Fruit fly (Drosophila melanogaster) whole organism, embryonic: ENCODE measurements around the gene CG9184.

Source experiments
- BEAF-32 ChIP-seq: fragments of 200-800 bp; sonication (Bioruptor generic); optimal IDR thresholded peaks from 3 replicates; lab custom pipeline; 2017; ENCODE audit warnings: missing biosample characterization, missing genetic modification characterization, mild to moderate bottlenecking, moderate library complexity, missing genetic modification reagents
- Bdp1 ChIP-seq: fragments of 200-800 bp; sonication (Bioruptor generic); optimal IDR thresholded peaks from 3 replicates; lab custom pipeline; 2016; ENCODE audit warnings: missing biosample characterization, missing genetic modification characterization
- Blimp-1 ChIP-seq: fragments of 200-800 bp; sonication (Bioruptor generic); optimal IDR thresholded peaks from 3 replicates; lab custom pipeline; 2018; ENCODE audit warnings: missing biosample characterization, missing genetic modification characterization, mild to moderate bottlenecking, moderate library complexity, missing genetic modification reagents
- C15 ChIP-seq: fragments of 200-800 bp; sonication (Bioruptor generic); IDR thresholded peaks from 3 replicates; pipeline ENCODE4 v1.3.6; 2022; ENCODE audit warnings: missing biosample characterization, missing genetic modification characterization
- CG11696 ChIP-seq: fragments of 200-800 bp; sonication (Bioruptor generic); IDR thresholded peaks from 2 replicates; pipeline ENCODE4 v1.3.6; 2022; ENCODE audit warnings: missing biosample characterization, missing genetic modification characterization
- CG14860 ChIP-seq: fragments of 200-800 bp; sonication (Bioruptor generic); IDR thresholded peaks from 3 replicates; pipeline ENCODE4 v1.3.6; 2022; ENCODE audit warnings: missing biosample characterization, missing genetic modification characterization; ENCODE audit not compliant: partially characterized antibody
- CG1529 ChIP-seq: fragments of 200-800 bp; sonication (Bioruptor generic); optimal IDR thresholded peaks from 3 replicates; lab custom pipeline; 2018; ENCODE audit warnings: missing biosample characterization, missing genetic modification characterization
- CG17385 ChIP-seq: fragments of 200-800 bp; sonication (Bioruptor generic); optimal IDR thresholded peaks from 3 replicates; lab custom pipeline; 2018; ENCODE audit warnings: missing biosample characterization, mild to moderate bottlenecking, missing genetic modification characterization
- CG2116 ChIP-seq: fragments of 200-800 bp; sonication (Bioruptor generic); optimal IDR thresholded peaks from 3 replicates; lab custom pipeline; 2018; ENCODE audit warnings: missing biosample characterization, mild to moderate bottlenecking, missing genetic modification characterization
- CG34224 ChIP-seq: fragments of 200-800 bp; sonication (Bioruptor generic); IDR thresholded peaks from 3 replicates; pipeline ENCODE4 v1.3.6; 2022; ENCODE audit warnings: missing biosample characterization, missing genetic modification characterization; ENCODE audit not compliant: partially characterized antibody
- CG5953 ChIP-seq: fragments of 200-800 bp; sonication (Bioruptor generic); IDR thresholded peaks from 2 replicates; pipeline ENCODE4 v1.3.6; 2022; ENCODE audit warnings: missing biosample characterization, missing genetic modification characterization
- CG7963 ChIP-seq: fragments of 200-800 bp; sonication (Bioruptor generic); IDR thresholded peaks from 3 replicates; pipeline ENCODE4 v1.3.6; 2022; ENCODE audit warnings: missing biosample characterization, missing genetic modification characterization; ENCODE audit not compliant: partially characterized antibody
- CG8281 ChIP-seq: fragments of 200-800 bp; sonication (Bioruptor generic); optimal IDR thresholded peaks from 2 replicates; lab custom pipeline; 2018; ENCODE audit warnings: missing biosample characterization, mild to moderate bottlenecking, missing genetic modification characterization, moderate library complexity
- CG8388 ChIP-seq: fragments of 200-800 bp; sonication (Bioruptor generic); optimal IDR thresholded peaks from 2 replicates; lab custom pipeline; 2019; ENCODE audit warnings: missing biosample characterization, mild to moderate bottlenecking, missing genetic modification characterization, moderate library complexity
- Dll ChIP-seq: fragments of 200-800 bp; sonication (Bioruptor generic); IDR thresholded peaks from 4 replicates; pipeline ENCODE4 v1.3.6; 2022; ENCODE audit warnings: missing biosample characterization, missing genetic modification characterization; ENCODE audit not compliant: partially characterized antibody
- Dref ChIP-seq: fragments of 200-800 bp; sonication (Bioruptor generic); IDR thresholded peaks from 2 replicates; pipeline ENCODE4 v1.3.6; 2022; ENCODE audit warnings: missing biosample characterization, missing genetic modification characterization
- HLH4C ChIP-seq: fragments of 200-800 bp; sonication (Bioruptor generic); IDR thresholded peaks from 3 replicates; pipeline ENCODE4 v1.3.6; 2022; ENCODE audit warnings: missing biosample characterization, missing genetic modification characterization; ENCODE audit not compliant: partially characterized antibody
- Hey ChIP-seq: fragments of 200-800 bp; sonication (Bioruptor generic); optimal IDR thresholded peaks from 3 replicates; lab custom pipeline; 2018; ENCODE audit warnings: missing biosample characterization, mild to moderate bottlenecking, missing genetic modification characterization
- Lhr ChIP-seq: fragments of 200-800 bp; sonication (Bioruptor generic); optimal IDR thresholded peaks from 3 replicates; lab custom pipeline; 2017; ENCODE audit warnings: mild to moderate bottlenecking, missing biosample characterization, missing genetic modification reagents, missing genetic modification characterization
- Myb ChIP-seq: fragments of 200-800 bp; sonication (Bioruptor generic); optimal IDR thresholded peaks from 2 replicates; lab custom pipeline; 2016; ENCODE audit warnings: missing biosample characterization, missing genetic modification characterization
- Opbp ChIP-seq: fragments of 200-800 bp; sonication (Bioruptor generic); IDR thresholded peaks from 3 replicates; pipeline ENCODE4 v1.3.6; 2022; ENCODE audit warnings: missing biosample characterization, missing genetic modification characterization; ENCODE audit not compliant: partially characterized antibody
- Taf1 ChIP-seq: fragments of 200-800 bp; sonication (Bioruptor generic); IDR thresholded peaks from 2 replicates; pipeline ENCODE4 v1.3.6; 2022; ENCODE audit warnings: missing biosample characterization, missing genetic modification characterization
- ab ChIP-seq: fragments of 200-800 bp; sonication (Bioruptor generic); optimal IDR thresholded peaks from 2 replicates; lab custom pipeline; 2016; ENCODE audit warnings: missing biosample characterization, missing genetic modification characterization
- amos ChIP-seq: fragments of 200-800 bp; sonication (Bioruptor generic); IDR thresholded peaks from 2 replicates; pipeline ENCODE4 v1.3.6; 2022; ENCODE audit warnings: missing biosample characterization, missing genetic modification characterization; ENCODE audit not compliant: partially characterized antibody
- ato ChIP-seq: fragments of 200-800 bp; sonication (Bioruptor generic); IDR thresholded peaks from 2 replicates; pipeline ENCODE4 v1.3.6; 2022; ENCODE audit warnings: missing biosample characterization, missing genetic modification characterization; ENCODE audit not compliant: partially characterized antibody
- bbx ChIP-seq: fragments of 200-800 bp; sonication (Bioruptor generic); IDR thresholded peaks from 2 replicates; pipeline ENCODE4 v1.3.6; 2022; ENCODE audit warnings: missing biosample characterization, missing genetic modification characterization; ENCODE audit not compliant: partially characterized antibody
- chinmo ChIP-seq: fragments of 200-800 bp; sonication (Bioruptor generic); IDR thresholded peaks from 4 replicates; pipeline ENCODE4 v1.3.6; 2022; ENCODE audit warnings: missing biosample characterization, missing genetic modification characterization; ENCODE audit not compliant: partially characterized antibody
- chn ChIP-seq: fragments of 200-800 bp; sonication (Bioruptor generic); optimal IDR thresholded peaks from 2 replicates; lab custom pipeline; 2016; ENCODE audit warnings: missing biosample characterization, missing genetic modification characterization
- dysf ChIP-seq: fragments of 200-800 bp; sonication (Bioruptor generic); IDR thresholded peaks from 3 replicates; pipeline ENCODE4 v1.3.6; 2022; ENCODE audit warnings: missing biosample characterization, missing genetic modification characterization
- en ChIP-seq: fragments of 200-800 bp; sonication (Bioruptor generic); optimal IDR thresholded peaks from 2 replicates; lab custom pipeline; 2016; ENCODE audit warnings: missing biosample characterization, missing genetic modification characterization
- esg ChIP-seq: fragments of 200-800 bp; sonication (Bioruptor generic); conservative IDR thresholded peaks from 2 replicates; pipeline ENCODE4 v1.3.6; 2022; ENCODE audit warnings: missing biosample characterization, missing genetic modification characterization
- fu2 ChIP-seq: fragments of 200-800 bp; sonication (Bioruptor generic); optimal IDR thresholded peaks from 2 replicates; lab custom pipeline; 2016; ENCODE audit warnings: missing biosample characterization, missing genetic modification characterization
- gce ChIP-seq: fragments of 200-800 bp; sonication (Bioruptor generic); IDR thresholded peaks from 3 replicates; pipeline ENCODE4 v1.3.6; 2022; ENCODE audit warnings: missing biosample characterization, missing genetic modification characterization
- gcm2 ChIP-seq: fragments of 200-800 bp; sonication (Bioruptor generic); optimal IDR thresholded peaks from 2 replicates; lab custom pipeline; 2016; ENCODE audit warnings: missing biosample characterization, missing genetic modification characterization
- hb ChIP-seq: fragments of 200-800 bp; sonication (Bioruptor generic); IDR thresholded peaks from 3 replicates; pipeline ENCODE4 v1.3.6; 2022; ENCODE audit warnings: missing biosample characterization, missing genetic modification characterization; ENCODE audit not compliant: partially characterized antibody
- hbn ChIP-seq: fragments of 200-800 bp; sonication (Bioruptor generic); IDR thresholded peaks from 2 replicates; pipeline ENCODE4 v1.3.6; 2022; ENCODE audit warnings: missing biosample characterization, missing genetic modification characterization; ENCODE audit not compliant: partially characterized antibody
- jigr1 ChIP-seq: fragments of 200-800 bp; sonication (Bioruptor generic); IDR thresholded peaks from 3 replicates; pipeline ENCODE4 v1.3.6; 2022; ENCODE audit warnings: missing biosample characterization, missing genetic modification characterization
- nerfin-2 ChIP-seq: fragments of 200-800 bp; sonication (Bioruptor generic); IDR thresholded peaks from 2 replicates; pipeline ENCODE4 v1.3.6; 2022; ENCODE audit warnings: missing biosample characterization, missing genetic modification characterization; ENCODE audit not compliant: partially characterized antibody
- onecut ChIP-seq: fragments of 200-800 bp; sonication (Bioruptor generic); IDR thresholded peaks from 2 replicates; pipeline ENCODE4 v1.3.6; 2022; ENCODE audit warnings: missing biosample characterization, missing genetic modification characterization
- phol ChIP-seq: fragments of 200-800 bp; sonication (Bioruptor generic); optimal IDR thresholded peaks from 3 replicates; lab custom pipeline; 2018; ENCODE audit warnings: missing biosample characterization, mild to moderate bottlenecking, missing genetic modification characterization, moderate library complexity
- pnt ChIP-seq: fragments of 200-800 bp; sonication (Bioruptor generic); optimal IDR thresholded peaks from 3 replicates; lab custom pipeline; 2016; ENCODE audit warnings: missing biosample characterization, missing genetic modification characterization
- pzg ChIP-seq: fragments of 200-800 bp; sonication (Bioruptor generic); optimal IDR thresholded peaks from 3 replicates; lab custom pipeline; 2018; ENCODE audit warnings: missing biosample characterization, mild to moderate bottlenecking, missing genetic modification characterization, moderate library complexity
- run ChIP-seq: fragments of 200-800 bp; sonication (Bioruptor generic); optimal IDR thresholded peaks from 3 replicates; lab custom pipeline; 2018; ENCODE audit warnings: missing biosample characterization, mild to moderate bottlenecking, missing genetic modification characterization
- seq ChIP-seq: fragments of 200-800 bp; sonication (Bioruptor generic); IDR thresholded peaks from 2 replicates; pipeline ENCODE4 v1.3.6; 2022; ENCODE audit warnings: missing biosample characterization, missing genetic modification characterization
- tin ChIP-seq: fragments of 200-800 bp; sonication (Bioruptor generic); optimal IDR thresholded peaks from 3 replicates; lab custom pipeline; 2016; ENCODE audit warnings: missing biosample characterization, missing genetic modification characterization
- trem ChIP-seq: fragments of 200-800 bp; optimal IDR thresholded peaks from 3 replicates; lab custom pipeline; 2019; ENCODE audit warnings: missing biosample characterization, mild to moderate bottlenecking, missing genetic modification characterization, moderate library complexity
- unc-4 ChIP-seq: fragments of 200-800 bp; sonication (Bioruptor generic); IDR thresholded peaks from 2 replicates; pipeline ENCODE4 v1.3.6; 2022; ENCODE audit warnings: missing biosample characterization, missing genetic modification characterization; ENCODE audit not compliant: partially characterized antibody
- yki ChIP-seq: fragments of >200 bp; optimal IDR thresholded peaks from 3 replicates; lab custom pipeline; 2018
- zen2 ChIP-seq: fragments of 200-800 bp; sonication (Bioruptor generic); IDR thresholded peaks from 3 replicates; pipeline ENCODE4 v1.3.6; 2022; ENCODE audit warnings: missing biosample characterization, missing genetic modification characterization; ENCODE audit not compliant: partially characterized antibody
- zfh1 ChIP-seq: fragments of 200-800 bp; sonication (Bioruptor generic); IDR thresholded peaks from 3 replicates; pipeline ENCODE4 v1.3.6; 2022; ENCODE audit warnings: missing biosample characterization, missing genetic modification characterization

CG9184 gene

dm6 chr3L:1332973-1333372 lies 10.4 kb upstream of the CG9184 start, which contains the start of gene msd5 (continued):
- TF ChIP-seq unc-4 (GFP tag; lab: Robert Waterston, UW) (peak; percentile 34; the same call in 1 of the 2 replicates), Myb (GFP tag; lab: Kevin White, UChicago) (peak; percentile 42), en (no peak), CG34224 (GFP tag; lab: Robert Waterston, UW) (peak; percentile 66), esg (no peak), ato (GFP tag; lab: Robert Waterston, UW) (peak; percentile 54; the same call in 1 of the 2 replicates), onecut (GFP tag; lab: Robert Waterston, UW) (no peak), hb (0 out of 3 replicates have a peak, but pooled peaks have one; percentile 47), tin (GFP tag; lab: Kevin White, UChicago) (no peak), phol (tag; lab: Kevin White, UChicago) (peak; percentile 10), nerfin-2 (GFP tag; lab: Robert Waterston, UW) (peak; percentile 55; the same call in 1 of the 2 replicates), zfh1 (GFP tag; lab: Robert Waterston, UW) (no peak), Blimp-1 (GFP tag; lab: Kevin White, UChicago) (no peak), fu2 (GFP tag; lab: Kevin White, UChicago) (no peak), CG8388 (GFP tag; lab: Kevin White, UChicago) (no peak), CG7963 (peak; percentile 66), gce (GFP tag; lab: Robert Waterston, UW) (no peak), amos (GFP tag; lab: Robert Waterston, UW) (peak; percentile 14; the same call in 1 of the 2 replicates), zen2 (GFP tag; lab: Robert Waterston, UW) (0 out of 3 replicates have a peak, but pooled peaks have one; percentile 52), Lhr (GFP tag; lab: Kevin White, UChicago) (no peak), chinmo (GFP tag; lab: Robert Waterston, UW) (0 out of 4 replicates have a peak, but pooled peaks have one; percentile 62), yki (lab: Kevin White, UChicago) (no peak), chn (GFP tag; lab: Kevin White, UChicago) (no peak), CG17385 (GFP tag; lab: Kevin White, UChicago) (no peak), CG2116 (GFP tag; lab: Kevin White, UChicago) (peak; percentile 28), jigr1 (GFP tag; lab: Robert Waterston, UW) (no peak), Dref (GFP tag; lab: Robert Waterston, UW) (peak; percentile 73), pzg (GFP tag; lab: Kevin White, UChicago) (peak; percentile 28), CG1529 (GFP tag; lab: Kevin White, UChicago) (no peak), Bdp1 (no peak), CG14860 (GFP tag; lab: Robert Waterston, UW) (peak; percentile 42; the same call in 2 of the 3 replicates), Taf1 (no peak), ab (GFP tag; lab: Kevin White, UChicago) (no peak), bbx (GFP tag; lab: Robert Waterston, UW) (peak; percentile 30; the same call in 1 of the 2 replicates), HLH4C (GFP tag; lab: Robert Waterston, UW) (peak; percentile 77), run (tag; lab: Kevin White, UChicago) (no peak), CG5953 (GFP tag; lab: Robert Waterston, UW) (no peak), hbn (peak; percentile 21; the same call in 1 of the 2 replicates)

- TF ChIP-seq C15 (GFP tag; lab: Robert Waterston, UW) (no peak), gcm2 (no peak), pnt (no peak), BEAF-32 (GFP tag; lab: Kevin White, UChicago) (peak; percentile 32), dysf (GFP tag; lab: Robert Waterston, UW) (no peak), Dref (GFP tag; lab: Robert Waterston, UW) (peak; percentile 78), pzg (GFP tag; lab: Kevin White, UChicago) (peak; percentile 76), Opbp (GFP tag; lab: Robert Waterston, UW) (peak; percentile 38; the same call in 2 of the 3 replicates), CG8281 (tag; lab: Kevin White, UChicago) (no peak), trem (tag; lab: Kevin White, UChicago) (peak; percentile 3), Dll (GFP tag; lab: Robert Waterston, UW) (peak; percentile 58; the same call in 2 of the 4 replicates), Hey (tag; lab: Kevin White, UChicago) (no peak), seq (GFP tag; lab: Robert Waterston, UW) (no peak), CG11696 (GFP tag; lab: Robert Waterston, UW) (no peak)
Measured at dm6 chr3L:1331542-1331941, 8.9 kb upstream of the CG9184 start, which contains the start of gene msd1. Gene msd1 (plus strand): TSS chr3L:1331744.
